Worm (Caenorhabditis elegans) whole organism, L4/young adult: ENCODE results near the gene gcy-14.

Experiments used
- W03F9.2 ChIP-seq: fragments of 150-350 bp; optimal IDR thresholded peaks from 2 replicates; lab custom pipeline; 2014; ENCODE audit warnings: missing biosample characterization, missing genetic modification characterization
- dao-5 ChIP-seq: sonication (generic microtip); optimal IDR thresholded peaks from 2 replicates; lab custom pipeline; 2016; ENCODE audit warnings: missing genotype, missing genetic modification characterization, moderate library complexity, missing compliant biosample characterization
- him-1 ChIP-seq: sonication (generic microtip); optimal IDR thresholded peaks from 2 replicates; lab custom pipeline; 2016; ENCODE audit warnings: missing genotype, missing genetic modification reagents, missing genetic modification characterization, missing compliant biosample characterization

ce11 chrV:14850530-14850929 lies 17.6 kb downstream of the gcy-14 start:
- TF ChIP-seq him-1 (no peak), dao-5 (tag; lab: Kevin White, UChicago) (no peak), W03F9.2 (tag; lab: Kevin White, UChicago) (no peak)
